Worm (Caenorhabditis elegans): Measurements from ENCODE around the gene nhr-288.

Gene nhr-288

DNA sequence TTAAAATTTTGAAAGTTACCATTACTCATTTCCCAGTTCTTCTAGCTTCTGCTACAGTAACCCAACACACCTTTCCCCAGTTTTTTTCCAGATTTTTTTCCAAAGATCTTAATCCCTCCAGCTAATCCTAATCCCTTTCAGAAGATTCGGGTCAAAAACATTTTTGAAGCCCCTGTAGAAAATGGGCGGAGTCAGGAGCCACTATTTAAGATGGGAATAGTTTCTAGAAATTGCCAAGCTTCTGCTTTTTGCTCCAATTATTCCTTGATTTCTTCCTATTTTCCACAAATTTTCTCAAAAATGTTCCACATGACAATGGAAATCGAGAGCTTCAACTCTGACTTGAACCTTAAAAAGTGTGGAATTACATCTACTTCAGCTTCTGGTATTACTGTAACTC, 17.9 kb downstream of the nhr-288 start, which contains the start of gene C08E8.9:
C08E8.9 (plus strand) TSS at position 301 of the 400 bp plus-strand sequence.
- TF ChIP-seq madf-6 (GFP tag; IDR thresholded peaks at IDR 0.05): no peak
- TF ChIP-seq ceh-58 (GFP tag; IDR thresholded peaks at IDR 0.05): no peak
- no peak for TF ChIP-seq F37B4.10 (GFP tag; IDR thresholded peaks at IDR 0.05)
- TF ChIP-seq hmg-1.2 (GFP tag; IDR thresholded peaks at IDR 0.05): no peak
- no peak for TF ChIP-seq nhr-120 (GFP tag; IDR thresholded peaks at IDR 0.05)
- no peak for TF ChIP-seq lag-1 (GFP tag; IDR thresholded peaks at IDR 0.05)
- TF ChIP-seq ztf-25 (GFP tag; IDR thresholded peaks at IDR 0.05): no peak
- TF ChIP-seq ceh-40 (GFP tag; IDR thresholded peaks at IDR 0.05): no peak
- no peak for TF ChIP-seq F57C9.4 (tag; optimal IDR thresholded peaks at IDR 0.05)
- TF ChIP-seq Y67H2A.10 (GFP tag; conservative IDR thresholded peaks at IDR 0.05): no peak
- no peak for TF ChIP-seq atf-7 (tag; optimal IDR thresholded peaks at IDR 0.05)

DNA sequence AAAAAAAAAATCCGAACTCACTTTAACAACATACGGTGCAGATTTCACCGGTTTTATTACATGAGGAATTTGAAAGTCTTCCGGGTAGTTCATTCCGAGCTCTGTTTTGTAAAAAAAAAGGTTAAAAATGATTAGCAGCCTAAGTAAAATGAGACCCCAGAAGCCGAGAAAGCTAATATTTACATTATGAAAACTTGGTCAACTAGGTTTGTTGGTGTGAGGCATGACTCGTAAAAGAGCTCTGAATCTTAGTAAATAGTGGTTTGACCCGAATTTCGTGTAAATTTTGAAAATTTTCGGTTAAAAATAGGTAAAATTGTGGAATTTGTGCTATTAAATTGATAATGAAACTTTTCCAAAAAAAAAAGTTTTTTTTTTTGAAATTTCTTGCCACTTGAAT, 20.1 kb downstream of the nhr-288 start, which contains the start of gene C08E8.1:
C08E8.1 (minus strand) TSS at position 101 of the 400 bp plus-strand sequence.
- no peak for TF ChIP-seq snpc-1.3 (tag; optimal IDR thresholded peaks at IDR 0.05; ENCODE audit: insufficient read depth)
- TF ChIP-seq ets-4 (GFP tag; optimal IDR thresholded peaks at IDR 0.05): no peak
- no peak for TF ChIP-seq F37B4.10 (GFP tag; IDR thresholded peaks at IDR 0.05)
- no peak for TF ChIP-seq unc-130 (GFP tag; optimal IDR thresholded peaks at IDR 0.05)
- no peak for TF ChIP-seq ztf-28 (GFP tag; IDR thresholded peaks at IDR 0.05)
- TF ChIP-seq mes-4 (tag; optimal IDR thresholded peaks at IDR 0.05): no peak
- TF ChIP-seq egl-18 (GFP tag; IDR thresholded peaks at IDR 0.05): no peak
- TF ChIP-seq F49E8.2 (tag; optimal IDR thresholded peaks at IDR 0.05; ENCODE audit: insufficient read depth): no peak
- TF ChIP-seq lag-1 (GFP tag; IDR thresholded peaks at IDR 0.05): no peak
- no peak for TF ChIP-seq chd-7 (tag; optimal IDR thresholded peaks at IDR 0.05)
- no peak for TF ChIP-seq sdz-38 (tag; optimal IDR thresholded peaks at IDR 0.05)
- TF ChIP-seq hlh-12 (tag; optimal IDR thresholded peaks at IDR 0.05): no peak
- TF ChIP-seq let-526 (GFP tag; IDR thresholded peaks at IDR 0.05): no peak

DNA sequence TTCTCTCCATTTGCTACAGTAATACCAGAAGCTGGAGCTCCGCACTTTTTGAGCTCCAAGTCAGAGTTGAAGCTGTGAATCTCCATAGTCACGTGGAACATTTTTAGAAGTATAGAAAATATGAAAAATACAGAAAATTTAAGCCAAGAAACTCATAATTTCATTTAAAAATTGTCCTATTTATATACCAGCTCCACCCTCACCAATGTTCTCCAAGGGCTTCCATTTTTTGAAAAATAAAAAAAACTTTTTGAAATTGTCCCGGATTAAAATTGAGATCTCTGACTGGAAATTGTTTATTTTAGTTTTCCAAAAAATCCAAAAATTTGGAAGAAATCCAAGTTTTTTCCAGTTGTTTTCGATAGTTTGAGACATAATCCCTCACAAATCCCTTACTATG, 22.6 kb downstream of the nhr-288 start, which contains the start of gene C08E8.5:
C08E8.5 (minus strand) TSS at position 101 of the 400 bp plus-strand sequence.
- TF ChIP-seq tlf-1 (GFP tag; optimal IDR thresholded peaks at IDR 0.05): no peak
- TF ChIP-seq cebp-2 (GFP tag; IDR thresholded peaks at IDR 0.05): no peak
- TF ChIP-seq attf-6 (GFP tag; IDR thresholded peaks at IDR 0.05): no peak
- TF ChIP-seq rpc-1 (optimal IDR thresholded peaks at IDR 0.05): no peak
- no peak for TF ChIP-seq rpc-1 (tag; optimal IDR thresholded peaks at IDR 0.05)
- no peak for TF ChIP-seq ceh-91 (GFP tag; IDR thresholded peaks at IDR 0.05)
- no peak for TF ChIP-seq egl-18 (GFP tag; IDR thresholded peaks at IDR 0.05)
- no peak for TF ChIP-seq ets-4 (GFP tag; optimal IDR thresholded peaks at IDR 0.05)
- no peak for TF ChIP-seq tbx-9 (tag; optimal IDR thresholded peaks at IDR 0.05; ENCODE audit: borderline replicate concordance)
- TF ChIP-seq nhr-27 (tag; optimal IDR thresholded peaks at IDR 0.05): no peak
- no peak for TF ChIP-seq Y67H2A.10 (GFP tag; conservative IDR thresholded peaks at IDR 0.05)
- TF ChIP-seq snpc-1.1 (tag; optimal IDR thresholded peaks at IDR 0.05; ENCODE audit: insufficient read depth): no peak
- TF ChIP-seq F57A8.1 (GFP tag; optimal IDR thresholded peaks at IDR 0.05): no peak
- TF ChIP-seq sptf-2 (GFP tag; optimal IDR thresholded peaks at IDR 0.05): no peak
- TF ChIP-seq lin-35 (GFP tag; optimal IDR thresholded peaks at IDR 0.05): no peak
- no peak for TF ChIP-seq let-526 (GFP tag; IDR thresholded peaks at IDR 0.05)
- TF ChIP-seq atf-7 (tag; optimal IDR thresholded peaks at IDR 0.05): no peak
- TF ChIP-seq D2030.7 (GFP tag; IDR thresholded peaks at IDR 0.05): no peak
- TF ChIP-seq B0336.3 (GFP tag; IDR thresholded peaks at IDR 0.05): no peak

All from whole organism, young adult.